Fruit fly (Drosophila melanogaster) whole organism, embryonic: ENCODE results near the gene CG33281.

ENCODE experiments used
- ATbp ChIP-seq: fragments of 200-800 bp; sonication (Bioruptor generic); optimal IDR thresholded peaks from 2 replicates; lab custom pipeline; 2017; ENCODE audit warnings: missing biosample characterization, mild to moderate bottlenecking, missing genetic modification characterization, missing genetic modification reagents
- Aef1 ChIP-seq: fragments of 200-800 bp; sonication (Bioruptor generic); IDR thresholded peaks from 3 replicates; pipeline ENCODE4 v1.3.6; 2022; ENCODE audit warnings: missing biosample characterization, missing genetic modification characterization
- Awh ChIP-seq: fragments of 200-800 bp; sonication (Bioruptor generic); IDR thresholded peaks from 2 replicates; pipeline ENCODE4, ENCODE4 v1.3.6; 2022; ENCODE audit warnings: missing biosample characterization, missing genetic modification characterization
- B-H1 ChIP-seq: fragments of 200-800 bp; sonication (Bioruptor generic); IDR thresholded peaks from 3 replicates; pipeline ENCODE4 v1.3.6; 2022; ENCODE audit warnings: missing biosample characterization, missing genetic modification characterization
- CG10654 ChIP-seq: fragments of 200-800 bp; sonication (Bioruptor generic); optimal IDR thresholded peaks from 2 replicates; lab custom pipeline; 2016; ENCODE audit warnings: missing biosample characterization, missing genetic modification characterization
- CG11456 ChIP-seq: fragments of 200-800 bp; sonication (Bioruptor generic); IDR thresholded peaks from 3 replicates; pipeline ENCODE4 v1.3.6; 2022; ENCODE audit warnings: missing biosample characterization, missing genetic modification characterization
- CG12104 ChIP-seq: fragments of 200-800 bp; sonication (Bioruptor generic); optimal IDR thresholded peaks from 3 replicates; lab custom pipeline; 2016; ENCODE audit warnings: missing biosample characterization, missing genetic modification characterization
- CG12391 ChIP-seq: fragments of 200-800 bp; sonication (Bioruptor generic); optimal IDR thresholded peaks from 3 replicates; lab custom pipeline; 2018; ENCODE audit warnings: missing biosample characterization, mild to moderate bottlenecking, missing genetic modification characterization, moderate library complexity
- CG17385 ChIP-seq: fragments of 200-800 bp; sonication (Bioruptor generic); optimal IDR thresholded peaks from 3 replicates; lab custom pipeline; 2018; ENCODE audit warnings: missing biosample characterization, mild to moderate bottlenecking, missing genetic modification characterization
- CG17802 ChIP-seq: fragments of 200-800 bp; sonication (Bioruptor generic); optimal IDR thresholded peaks from 2 replicates; lab custom pipeline; 2018; ENCODE audit warnings: missing biosample characterization, mild to moderate bottlenecking, missing genetic modification characterization, moderate library complexity
- CG1832 ChIP-seq: fragments of 200-800 bp; sonication (Bioruptor generic); optimal IDR thresholded peaks from 2 replicates; lab custom pipeline; 2017; ENCODE audit warnings: missing biosample characterization, mild to moderate bottlenecking, missing genetic modification characterization, inconsistent platforms
- CG18599 ChIP-seq: fragments of 200-800 bp; sonication (Bioruptor generic); optimal IDR thresholded peaks from 3 replicates; lab custom pipeline; 2017; ENCODE audit warnings: missing biosample characterization, missing genetic modification characterization, mild to moderate bottlenecking, moderate library complexity, missing genetic modification reagents
- CG32767 ChIP-seq: fragments of 200-800 bp; sonication (Bioruptor generic); IDR thresholded peaks from 2 replicates; pipeline ENCODE4 v1.3.6; 2022; ENCODE audit warnings: missing biosample characterization, missing genetic modification characterization
- CG4328 ChIP-seq: fragments of 200-800 bp; sonication (Bioruptor generic); optimal IDR thresholded peaks from 3 replicates; lab custom pipeline; 2017; ENCODE audit warnings: missing biosample characterization, missing genetic modification reagents, missing genetic modification characterization
- CG6654 ChIP-seq: fragments of 200-800 bp; sonication (Bioruptor generic); optimal IDR thresholded peaks from 2 replicates; lab custom pipeline; 2017; ENCODE audit warnings: missing biosample characterization, mild to moderate bottlenecking, missing genetic modification characterization
- CG7745 ChIP-seq: fragments of 200-800 bp; sonication (Bioruptor generic); optimal IDR thresholded peaks from 2 replicates; lab custom pipeline; 2018; ENCODE audit warnings: missing biosample characterization, mild to moderate bottlenecking, missing genetic modification characterization, moderate library complexity
- CG7839 ChIP-seq: fragments of 200-800 bp; sonication (Bioruptor generic); optimal IDR thresholded peaks from 3 replicates; lab custom pipeline; 2018; ENCODE audit warnings: missing biosample characterization, mild to moderate bottlenecking, missing genetic modification characterization, moderate library complexity
- CG7928 ChIP-seq: fragments of 200-800 bp; sonication (Bioruptor generic); optimal IDR thresholded peaks from 2 replicates; lab custom pipeline; 2017; ENCODE audit warnings: missing biosample characterization, mild to moderate bottlenecking, missing genetic modification characterization
- CG9727 ChIP-seq: fragments of 200-800 bp; sonication (Bioruptor generic); optimal IDR thresholded peaks from 3 replicates; lab custom pipeline; 2017; ENCODE audit warnings: missing biosample characterization, mild to moderate bottlenecking, missing genetic modification characterization
- H2.0 ChIP-seq: fragments of 200-800 bp; sonication (Bioruptor generic); IDR thresholded peaks from 2 replicates; pipeline ENCODE4 v1.3.6; 2022; ENCODE audit warnings: missing biosample characterization, missing genetic modification characterization
- HLH54F ChIP-seq: fragments of 200-800 bp; sonication (Bioruptor generic); optimal IDR thresholded peaks from 3 replicates; lab custom pipeline; 2016; ENCODE audit warnings: missing biosample characterization, missing genetic modification characterization
- HLHmδ ChIP-seq: fragments of 200-800 bp; sonication (Bioruptor generic); optimal IDR thresholded peaks from 2 replicates; lab custom pipeline; 2018; ENCODE audit warnings: missing biosample characterization, mild to moderate bottlenecking, missing genetic modification characterization, moderate library complexity
- Hr78 ChIP-seq, 2 experiments: fragments of 200-800 bp in 1 of 2; fragments of >200 bp in 1 of 2; sonication (Bioruptor generic) in 1 of 2; optimal IDR thresholded peaks; 2 replicates each; lab custom pipeline; 2017 to 2019; ENCODE audit warnings: missing biosample characterization in 2 of 2, missing genetic modification characterization in 2 of 2, mild to moderate bottlenecking in 1 of 2, moderate library complexity in 1 of 2
- Lpt ChIP-seq: fragments of >200 bp; optimal IDR thresholded peaks from 2 replicates; lab custom pipeline; 2018; ENCODE audit warnings: missing biosample characterization, missing genetic modification characterization
- NC2α ChIP-seq: fragments of 200-800 bp; sonication (Bioruptor generic); optimal IDR thresholded peaks from 2 replicates; lab custom pipeline; 2016; ENCODE audit warnings: missing biosample characterization, missing genetic modification characterization
- Rfx ChIP-seq: fragments of 200-800 bp; sonication (Bioruptor generic); IDR thresholded peaks from 2 replicates; pipeline ENCODE4 v1.3.6; 2022; ENCODE audit warnings: missing biosample characterization, missing genetic modification characterization
- ash1 ChIP-seq: fragments of 200-800 bp; sonication (Bioruptor generic); optimal IDR thresholded peaks from 2 replicates; lab custom pipeline; 2018; ENCODE audit warnings: missing biosample characterization, mild to moderate bottlenecking, missing genetic modification characterization
- caup ChIP-seq: fragments of 200-800 bp; sonication (Bioruptor generic); optimal IDR thresholded peaks from 3 replicates; lab custom pipeline; 2017; ENCODE audit warnings: missing biosample characterization, mild to moderate bottlenecking, missing genetic modification characterization, moderate library complexity; ENCODE audit not compliant: severe bottlenecking
- cg ChIP-seq: fragments of 200-800 bp; sonication (Bioruptor generic); optimal IDR thresholded peaks from 3 replicates; lab custom pipeline; 2019; ENCODE audit warnings: missing biosample characterization, mild to moderate bottlenecking, missing genetic modification characterization, moderate library complexity
- disco-r ChIP-seq: fragments of 200-800 bp; sonication (Bioruptor generic); optimal IDR thresholded peaks from 2 replicates; lab custom pipeline; 2016; ENCODE audit warnings: missing biosample characterization, missing genetic modification characterization
- exex ChIP-seq: fragments of 200-800 bp; sonication (Bioruptor generic); optimal IDR thresholded peaks from 4 replicates; lab custom pipeline; 2018; ENCODE audit warnings: missing biosample characterization, mild to moderate bottlenecking, missing genetic modification characterization, moderate library complexity
- klu ChIP-seq: fragments of 200-800 bp; sonication (Bioruptor generic); IDR thresholded peaks from 2 replicates; pipeline ENCODE4 v1.3.6; 2022; ENCODE audit warnings: missing biosample characterization, missing genetic modification characterization
- knrl ChIP-seq: fragments of 200-800 bp; sonication (Bioruptor generic); IDR thresholded peaks from 3 replicates; pipeline ENCODE4 v1.3.6; 2022; ENCODE audit warnings: missing biosample characterization, missing genetic modification characterization; ENCODE audit not compliant: partially characterized antibody
- mld ChIP-seq: fragments of 200-800 bp; sonication (Bioruptor generic); IDR thresholded peaks from 3 replicates; pipeline ENCODE4 v1.3.6; 2022; ENCODE audit warnings: missing biosample characterization, missing genetic modification characterization; ENCODE audit not compliant: partially characterized antibody
- nom ChIP-seq: fragments of 200-800 bp; sonication (Bioruptor generic); optimal IDR thresholded peaks from 2 replicates; lab custom pipeline; 2017; ENCODE audit warnings: missing biosample characterization, missing genetic modification characterization, mild to moderate bottlenecking, moderate library complexity, missing genetic modification reagents
- p53 ChIP-seq: fragments of 200-800 bp; sonication (Bioruptor generic); optimal IDR thresholded peaks from 2 replicates; lab custom pipeline; 2016; ENCODE audit warnings: missing biosample characterization, missing genetic modification characterization
- pan ChIP-seq, 4 experiments: fragments of >200 bp in 3 of 4; fragments of 200-800 bp in 1 of 4; sonication (Bioruptor generic) in 1 of 4; optimal IDR thresholded peaks in 3 of 4; IDR thresholded peaks in 1 of 4; 2 replicates each; pipeline versions ENCODE4 v1.3.6 to Lab custom; 2017 to 2022; ENCODE audit warnings: missing biosample characterization in 2 of 4, missing genetic modification characterization in 2 of 4, mixed read lengths in 1 of 4
- sd ChIP-seq: fragments of 200-800 bp; sonication (Bioruptor generic); optimal IDR thresholded peaks from 3 replicates; lab custom pipeline; 2018; ENCODE audit warnings: missing biosample characterization, mild to moderate bottlenecking, missing genetic modification characterization, moderate library complexity
- seq ChIP-seq: fragments of 200-800 bp; sonication (Bioruptor generic); IDR thresholded peaks from 2 replicates; pipeline ENCODE4 v1.3.6; 2022; ENCODE audit warnings: missing biosample characterization, missing genetic modification characterization
- sisA ChIP-seq: fragments of 200-800 bp; sonication (Bioruptor generic); IDR thresholded peaks from 2 replicates; pipeline ENCODE4 v1.3.6; 2022; ENCODE audit warnings: missing biosample characterization, missing genetic modification characterization
- so ChIP-seq: fragments of 200-800 bp; sonication (Bioruptor generic); IDR thresholded peaks from 3 replicates; pipeline ENCODE4 v1.3.6; 2022; ENCODE audit warnings: missing biosample characterization, missing genetic modification characterization
- sob ChIP-seq: fragments of 200-800 bp; sonication (Bioruptor generic); IDR thresholded peaks from 2 replicates; pipeline ENCODE4 v1.3.6; 2022; ENCODE audit warnings: missing biosample characterization, missing genetic modification characterization
- sr ChIP-seq: fragments of 200-800 bp; sonication (Bioruptor generic); IDR thresholded peaks from 3 replicates; pipeline ENCODE4 v1.3.6; 2022; ENCODE audit warnings: missing biosample characterization, missing genetic modification characterization
- ssp ChIP-seq: fragments of 200-800 bp; sonication (Bioruptor generic); IDR thresholded peaks from 2 replicates; pipeline ENCODE4 v1.3.6; 2022; ENCODE audit warnings: missing biosample characterization, missing genetic modification characterization
- tgo ChIP-seq: fragments of 200-800 bp; sonication (Bioruptor generic); IDR thresholded peaks from 3 replicates; pipeline ENCODE4 v1.3.6; 2022; ENCODE audit warnings: missing biosample characterization, missing genetic modification characterization
- toy ChIP-seq: fragments of 200-800 bp; sonication (Bioruptor generic); IDR thresholded peaks from 2 replicates; pipeline ENCODE4 v1.3.6; 2022; ENCODE audit warnings: missing biosample characterization, missing genetic modification characterization
- unpg ChIP-seq: fragments of 200-800 bp; sonication (Bioruptor generic); optimal IDR thresholded peaks from 3 replicates; lab custom pipeline; 2018; ENCODE audit warnings: missing biosample characterization, mild to moderate bottlenecking, missing genetic modification characterization, moderate library complexity
- wek ChIP-seq: fragments of 200-800 bp; sonication (Bioruptor generic); optimal IDR thresholded peaks from 3 replicates; lab custom pipeline; 2018; ENCODE audit warnings: missing biosample characterization, mild to moderate bottlenecking, missing genetic modification characterization, moderate library complexity
- z ChIP-seq: fragments of 200-800 bp; sonication (Bioruptor generic); IDR thresholded peaks from 3 replicates; pipeline ENCODE4 v1.3.6; 2022; ENCODE audit warnings: missing biosample characterization, missing genetic modification characterization

CG33281 gene

dm6 chr2L:3339420-3339819 is 15.4 kb downstream of the CG33281 start (continued):
- TF ChIP-seq CG10654 (no peak), HLHmδ (GFP tag; lab: Kevin White, UChicago) (peak; percentile 83), exex (no peak), sr (GFP tag; lab: Robert Waterston, UW) (peak; percentile 87), Hr78 (GFP tag; optimal IDR thresholded peaks at IDR 0.05; lab: Kevin White, UChicago) (peak in 1 of 2 experiments; percentile 96), CG7745 (tag; lab: Kevin White, UChicago) (peak; percentile 6), H2.0 (GFP tag; lab: Robert Waterston, UW) (no peak), CG6654 (no peak), ATbp (GFP tag; lab: Kevin White, UChicago) (peak; percentile 21), z (peak; percentile 83), ash1 (GFP tag; lab: Kevin White, UChicago) (no peak), knrl (GFP tag; lab: Robert Waterston, UW) (0 out of 3 replicates have a peak, but pooled peaks have one; percentile 7), CG32767 (GFP tag; lab: Robert Waterston, UW) (peak; percentile 50), nom (peak; percentile 31), mld (GFP tag; lab: Robert Waterston, UW) (no peak), Lpt (GFP tag; lab: Kevin White, UChicago) (no peak), tgo (GFP tag; lab: Robert Waterston, UW) (0 out of 3 replicates have a peak, but pooled peaks have one; percentile 22), pan (optimal IDR thresholded peaks at IDR 0.05; lab: Kevin White, UChicago) (no peak), pan (GFP tag; optimal IDR thresholded peaks at IDR 0.05 in 1 of 2, IDR thresholded peaks at IDR 0.05 in 1 of 2) (peak in 1 of 2 experiments; percentile 49), toy (GFP tag; lab: Robert Waterston, UW) (no peak), wek (GFP tag; lab: Kevin White, UChicago) (peak; percentile 0), cg (GFP tag; lab: Kevin White, UChicago) (peak; percentile 74), CG17802 (tag; lab: Kevin White, UChicago) (no peak), B-H1 (no peak), so (GFP tag; lab: Robert Waterston, UW) (0 out of 3 replicates have a peak, but pooled peaks have one; percentile 26), sd (tag; lab: Kevin White, UChicago) (no peak), caup (GFP tag; lab: Kevin White, UChicago) (no peak), unpg (GFP tag; lab: Kevin White, UChicago) (no peak), Awh (GFP tag; lab: Robert Waterston, UW) (no peak), Rfx (GFP tag; lab: Robert Waterston, UW) (no peak), CG12104 (GFP tag; lab: Kevin White, UChicago) (no peak), CG1832 (GFP tag; lab: Kevin White, UChicago) (peak; percentile 75), disco-r (GFP tag; lab: Kevin White, UChicago) (no peak), seq (GFP tag; lab: Robert Waterston, UW) (no peak), HLH54F (GFP tag; lab: Kevin White, UChicago) (no peak), Aef1 (GFP tag; lab: Robert Waterston, UW) (peak; percentile 38; the same call in 2 of the 3 replicates), sob (GFP tag; lab: Robert Waterston, UW) (0 out of 2 replicates have a peak, but pooled peaks have one; percentile 40), klu (GFP tag; lab: Robert Waterston, UW) (peak; percentile 17; the same call in 1 of the 2 replicates)

dm6 chr2L:3341231-3341935 is 17.3 kb downstream of the CG33281 start:
- TF ChIP-seq CG12391 (peak; percentile 34), p53 (GFP tag; lab: Kevin White, UChicago) (no peak), CG7928 (GFP tag; lab: Kevin White, UChicago) (no peak), ssp (GFP tag; lab: Robert Waterston, UW) (no peak), sisA (no peak; the same call in 1 of the 2 replicates), CG17385 (peak; percentile 1), CG11456 (no peak), CG4328 (GFP tag; lab: Kevin White, UChicago) (no peak), CG18599 (peak; percentile 19), CG7839 (tag; lab: Kevin White, UChicago) (peak; percentile 44), NC2α (GFP tag; lab: Kevin White, UChicago) (no peak), seq (GFP tag; lab: Robert Waterston, UW) (0 out of 2 replicates have a peak, but pooled peaks have one; percentile 20), CG9727 (GFP tag; lab: Kevin White, UChicago) (no peak)
